Fruit fly (Drosophila melanogaster) Kc167 (cell line): ENCODE results near the gene Sgs3.

Experiments used
- Myc ChIP-seq: fragments of >200 bp; optimal IDR thresholded peaks from 2 replicates; lab custom pipeline; 2017; ENCODE audit warnings: missing external identifiers
- Sin3A ChIP-seq: fragments of >200 bp; optimal IDR thresholded peaks from 2 replicates; lab custom pipeline; 2018; ENCODE audit warnings: missing external identifiers
- insv ChIP-seq: fragments of >200 bp; optimal IDR thresholded peaks from 3 replicates; lab custom pipeline; 2018; ENCODE audit warnings: missing external identifiers
- psq ChIP-seq: fragments of >200 bp; optimal IDR thresholded peaks from 2 replicates; lab custom pipeline; 2017; ENCODE audit warnings: missing external identifiers
- ttk ChIP-seq: sonication (Bioruptor generic); optimal IDR thresholded peaks from 2 replicates; lab custom pipeline; 2017; ENCODE audit warnings: missing external identifiers

DNA sequence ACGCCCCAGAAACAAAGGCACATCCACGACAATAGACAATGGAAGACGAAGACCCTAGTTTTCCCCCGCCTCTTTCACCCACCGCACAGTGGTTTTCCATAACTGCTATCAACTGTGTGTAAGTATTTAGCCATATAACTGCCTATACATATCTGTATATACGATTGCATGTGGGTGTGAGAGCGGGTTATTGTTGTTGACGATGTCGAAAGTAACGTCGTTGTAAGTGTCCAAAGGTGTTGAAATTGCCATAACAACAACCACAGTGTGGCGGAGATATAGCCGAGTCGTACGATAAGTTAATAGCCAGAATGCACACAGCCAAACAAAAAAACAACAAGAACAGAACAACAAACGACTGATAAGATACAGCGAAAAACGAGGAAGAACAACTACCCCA, 19.3 kb downstream of the Sgs3 start:
- TF ChIP-seq Myc (lab: Kevin White, UChicago), result no peak
- TF ChIP-seq Sin3A, result no peak
- no peak for TF ChIP-seq insv (lab: Kevin White, UChicago)
- TF ChIP-seq psq (lab: Kevin White, UChicago), result no peak
- TF ChIP-seq ttk, result no peak
